Worm (Caenorhabditis elegans) whole organism, L4 larva: ENCODE measurements around the gene lron-2.
A peak's percentile ranks its signal among the peaks of the same experiment; 100 is the strongest.

Source experiments
- F10B5.3 ChIP-seq: sonication (generic microtip); optimal IDR thresholded peaks from 2 replicates; lab custom pipeline; 2016; ENCODE audit warnings: mild to moderate bottlenecking, missing genetic modification characterization, missing compliant biosample characterization
- Y105C5A.15 ChIP-seq: fragments of 200-800 bp; sonication (Bioruptor generic); IDR thresholded peaks from 2 replicates; pipeline ENCODE4 v1.3.6; 2022; ENCODE audit warnings: missing genetic modification characterization, missing compliant biosample characterization
- Y48G9A.11 ChIP-seq: fragments of 200-800 bp; sonication (Bioruptor generic); IDR thresholded peaks from 2 replicates; pipeline ENCODE4 v1.3.6; 2022; ENCODE audit warnings: missing genetic modification reagents, missing genetic modification characterization, missing compliant biosample characterization
- Y75B8A.6 ChIP-seq: fragments of 200-800 bp; sonication (Bioruptor generic); IDR thresholded peaks from 2 replicates; pipeline ENCODE4 v1.3.6; 2022; ENCODE audit warnings: missing genetic modification reagents, missing genetic modification characterization, missing compliant biosample characterization
- ZK337.2 ChIP-seq: fragments of 200-800 bp; sonication (Bioruptor generic); IDR thresholded peaks from 2 replicates; pipeline ENCODE4 v1.3.6; 2022; ENCODE audit warnings: missing genetic modification reagents, missing genetic modification characterization, missing compliant biosample characterization
- aha-1 ChIP-seq: fragments of 150-350 bp; peaks from one replicate; lab custom pipeline; 2014; ENCODE audit warnings: missing biosample characterization, missing genetic modification characterization
- aly-2 ChIP-seq: sonication (generic microtip); optimal IDR thresholded peaks from 2 replicates; lab custom pipeline; 2018; ENCODE audit warnings: missing biosample characterization, missing genetic modification characterization
- attf-4 ChIP-seq: sonication (generic microtip); optimal IDR thresholded peaks from 3 replicates; lab custom pipeline; 2017; ENCODE audit warnings: missing biosample characterization, missing genetic modification characterization
- ceh-28 ChIP-seq: fragments of 150-350 bp; optimal IDR thresholded peaks from 2 replicates; lab custom pipeline; 2014; ENCODE audit warnings: missing biosample characterization, missing genetic modification reagents, missing genetic modification characterization
- ceh-32 ChIP-seq: sonication (generic microtip); optimal IDR thresholded peaks from 2 replicates; lab custom pipeline; 2016; ENCODE audit warnings: mild to moderate bottlenecking, missing genetic modification characterization, missing compliant biosample characterization; ENCODE audit not compliant: poor library complexity
- ceh-44 ChIP-seq: fragments of 200-800 bp; sonication (Bioruptor generic); IDR thresholded peaks from 2 replicates; pipeline ENCODE4 v1.3.6; 2022; ENCODE audit warnings: missing genetic modification reagents, missing genetic modification characterization, missing compliant biosample characterization
- ceh-62 ChIP-seq: sonication (generic microtip); optimal IDR thresholded peaks from 2 replicates; lab custom pipeline; 2017; ENCODE audit warnings: missing biosample characterization, missing genetic modification characterization
- ceh-82 ChIP-seq: sonication (generic microtip); optimal IDR thresholded peaks from 2 replicates; lab custom pipeline; 2017; ENCODE audit warnings: missing biosample characterization, missing genetic modification characterization
- cey-2 ChIP-seq: sonication (generic microtip); optimal IDR thresholded peaks from 3 replicates; lab custom pipeline; 2017; ENCODE audit warnings: missing genetic modification characterization, mild to moderate bottlenecking, missing compliant biosample characterization, antibody characterized with exemption, borderline replicate concordance; ENCODE audit not compliant: insufficient read depth
- daf-16 ChIP-seq, 3 experiments: sonication (generic microtip); optimal IDR thresholded peaks; 2 replicates each; lab custom pipeline; 2016 to 2017; ENCODE audit warnings: missing genetic modification characterization in 3 of 3, missing genetic modification reagents in 3 of 3, mild to moderate bottlenecking in 2 of 3, missing compliant biosample characterization in 2 of 3, missing biosample characterization in 1 of 3, moderate library complexity in 1 of 3
- daf-19 ChIP-seq: fragments of 200-800 bp; sonication (Bioruptor generic); conservative IDR thresholded peaks from 2 replicates; pipeline ENCODE4 v1.3.6; 2022; ENCODE audit warnings: missing genetic modification characterization, missing compliant biosample characterization
- dmd-6 ChIP-seq: fragments of 200-800 bp; sonication (Bioruptor generic); IDR thresholded peaks from 2 replicates; pipeline ENCODE4 v1.3.6; 2022; ENCODE audit warnings: missing genetic modification reagents, missing genetic modification characterization, missing compliant biosample characterization
- dmd-9 ChIP-seq: fragments of 200-800 bp; sonication (Bioruptor generic); IDR thresholded peaks from 2 replicates; pipeline ENCODE4 v1.3.6; 2022; ENCODE audit warnings: missing genetic modification reagents, missing genetic modification characterization, missing compliant biosample characterization
- dpl-1 ChIP-seq: fragments of 150-350 bp; optimal IDR thresholded peaks from 2 replicates; lab custom pipeline; 2014; ENCODE audit warnings: missing biosample characterization, missing genetic modification reagents, missing genetic modification characterization
- duxl-1 ChIP-seq: sonication (generic microtip); optimal IDR thresholded peaks from 2 replicates; lab custom pipeline; 2016; ENCODE audit warnings: mild to moderate bottlenecking, missing genetic modification characterization, moderate library complexity, missing compliant biosample characterization; ENCODE audit not compliant: poor library complexity
- egl-43 ChIP-seq: fragments of 200-800 bp; sonication (Bioruptor generic); IDR thresholded peaks from 2 replicates; pipeline ENCODE4 v1.3.6; 2022; ENCODE audit warnings: missing genetic modification reagents, missing genetic modification characterization, missing compliant biosample characterization
- fkh-10 ChIP-seq: fragments of 150-350 bp; optimal IDR thresholded peaks from 2 replicates; lab custom pipeline; 2014; ENCODE audit warnings: missing biosample characterization, missing genetic modification reagents, missing genetic modification characterization
- gei-8 ChIP-seq: fragments of 200-800 bp; sonication (Bioruptor generic); optimal IDR thresholded peaks from 2 replicates; lab custom pipeline; 2018; ENCODE audit warnings: mild to moderate bottlenecking, missing genetic modification characterization, missing compliant biosample characterization
- hif-1 ChIP-seq, 2 experiments: sonication (generic microtip); optimal IDR thresholded peaks; 2 replicates each; lab custom pipeline; 2016 to 2017; ENCODE audit warnings: missing compliant biosample characterization in 2 of 2, missing genetic modification characterization in 2 of 2, missing genetic modification reagents in 2 of 2, missing genotype in 2 of 2, mild to moderate bottlenecking in 1 of 2
- hlh-30 ChIP-seq: sonication (generic microtip); optimal IDR thresholded peaks from 2 replicates; lab custom pipeline; 2017; ENCODE audit warnings: antibody characterized with exemption, mild to moderate bottlenecking, missing genetic modification characterization, missing compliant biosample characterization; ENCODE audit not compliant: insufficient read depth
- lin-1 ChIP-seq: fragments of 200-800 bp; sonication (Bioruptor generic); IDR thresholded peaks from 2 replicates; pipeline ENCODE4 v1.3.6; 2022; ENCODE audit warnings: missing genetic modification reagents, missing genetic modification characterization, missing compliant biosample characterization
- lin-29 ChIP-seq: fragments of 200-800 bp; sonication (Bioruptor generic); IDR thresholded peaks from 2 replicates; pipeline ENCODE4 v1.3.6; 2022; ENCODE audit warnings: missing genetic modification reagents, missing genetic modification characterization, missing compliant biosample characterization
- lin-38 ChIP-seq: fragments of 200-800 bp; sonication (Bioruptor generic); IDR thresholded peaks from 2 replicates; pipeline ENCODE4 v1.3.6; 2022; ENCODE audit warnings: missing genetic modification reagents, missing genetic modification characterization, missing compliant biosample characterization
- lsy-2 ChIP-seq, 2 experiments: fragments of 150-350 bp in 1 of 2; sonication (generic microtip) in 1 of 2; optimal IDR thresholded peaks; 2 replicates each; lab custom pipeline; 2014 to 2017; ENCODE audit warnings: missing biosample characterization in 2 of 2, missing genetic modification characterization in 2 of 2
- mdl-1 ChIP-seq, 2 experiments: fragments of 150-350 bp in 1 of 2; sonication (generic microtip) in 1 of 2; optimal IDR thresholded peaks; 2 replicates each; lab custom pipeline; 2014 to 2017; ENCODE audit warnings: missing biosample characterization in 2 of 2, missing genetic modification characterization in 2 of 2
- mep-1 ChIP-seq: fragments of 150-350 bp; sonication (generic microtip); optimal IDR thresholded peaks from 3 replicates; lab custom pipeline; 2014; ENCODE audit warnings: missing biosample characterization, missing genetic modification characterization
- mxl-2 ChIP-seq: fragments of 200-800 bp; sonication (Bioruptor generic); conservative IDR thresholded peaks from 2 replicates; pipeline ENCODE4 v1.3.6; 2022; ENCODE audit warnings: missing genetic modification reagents, missing genetic modification characterization, missing compliant biosample characterization
- mxl-3 ChIP-seq: fragments of 200-800 bp; sonication (Bioruptor generic); optimal IDR thresholded peaks from 2 replicates; lab custom pipeline; 2018; ENCODE audit warnings: mild to moderate bottlenecking, missing genetic modification characterization, missing compliant biosample characterization
- nhr-11 ChIP-seq: fragments of 150-350 bp; optimal IDR thresholded peaks from 2 replicates; lab custom pipeline; 2014; ENCODE audit warnings: missing biosample characterization, missing genetic modification characterization
- nhr-237 ChIP-seq: sonication (generic microtip); optimal IDR thresholded peaks from 2 replicates; lab custom pipeline; 2017; ENCODE audit warnings: missing biosample characterization, missing genetic modification characterization
- nhr-28 ChIP-seq: fragments of 150-350 bp; optimal IDR thresholded peaks from 2 replicates; lab custom pipeline; 2014; ENCODE audit warnings: missing biosample characterization, missing genetic modification characterization
- pha-4 ChIP-seq, 2 experiments: fragments of 150-350 bp in 1 of 2; fragments of 200-800 bp in 1 of 2; sonication (Bioruptor generic) in 1 of 2; IDR thresholded peaks in 1 of 2; optimal IDR thresholded peaks in 1 of 2; 2 replicates each; pipeline versions ENCODE4 v1.3.6 to Lab custom; 2014 to 2022; ENCODE audit warnings: missing genetic modification characterization in 2 of 2, missing genetic modification reagents in 2 of 2, missing biosample characterization in 1 of 2, missing compliant biosample characterization in 1 of 2
- php-3 ChIP-seq: fragments of 200-800 bp; sonication (Bioruptor generic); IDR thresholded peaks from 2 replicates; pipeline ENCODE4 v1.3.6; 2022; ENCODE audit warnings: missing genetic modification reagents, missing genetic modification characterization, missing compliant biosample characterization
- sdz-12 ChIP-seq: fragments of 200-800 bp; sonication (Bioruptor generic); optimal IDR thresholded peaks from 2 replicates; lab custom pipeline; 2018; ENCODE audit warnings: mild to moderate bottlenecking, missing genetic modification characterization, missing compliant biosample characterization
- skn-1 ChIP-seq: fragments of 150-350 bp; optimal IDR thresholded peaks from 2 replicates; lab custom pipeline; 2014; ENCODE audit warnings: missing biosample characterization, missing genetic modification characterization
- snpc-4 ChIP-seq: fragments of 150-350 bp; optimal IDR thresholded peaks from 2 replicates; lab custom pipeline; 2014; ENCODE audit warnings: missing biosample characterization, missing genetic modification characterization
- tra-1 ChIP-seq: fragments of 200-800 bp; sonication (Bioruptor generic); IDR thresholded peaks from 2 replicates; pipeline ENCODE4 v1.3.6; 2022; ENCODE audit warnings: missing genetic modification reagents, missing genetic modification characterization, missing compliant biosample characterization
- unc-130 ChIP-seq: sonication (generic microtip); optimal IDR thresholded peaks from 2 replicates; lab custom pipeline; 2016; ENCODE audit warnings: missing genetic modification reagents, missing genetic modification characterization, missing compliant biosample characterization
- unc-62 ChIP-seq, 3 experiments: fragments of 150-350 bp in 1 of 3; sonication (generic microtip); optimal IDR thresholded peaks in 2 of 3; peaks in 1 of 3; 1 replicate in 1 of 3; 2 replicates in 2 of 3; lab custom pipeline; 2014 to 2017; ENCODE audit warnings: missing biosample characterization in 3 of 3, missing genetic modification characterization in 3 of 3, missing genetic modification reagents in 3 of 3, missing genotype in 1 of 3
- zfp-3 ChIP-seq: fragments of 200-800 bp; sonication (Bioruptor generic); conservative IDR thresholded peaks from 2 replicates; pipeline ENCODE4 v1.3.6; 2022; ENCODE audit warnings: missing genetic modification reagents, missing genetic modification characterization, missing compliant biosample characterization
- ztf-7 ChIP-seq: fragments of 150-350 bp; optimal IDR thresholded peaks from 2 replicates; lab custom pipeline; 2014; ENCODE audit warnings: missing biosample characterization, missing genetic modification characterization

The lron-2 gene

DNA sequence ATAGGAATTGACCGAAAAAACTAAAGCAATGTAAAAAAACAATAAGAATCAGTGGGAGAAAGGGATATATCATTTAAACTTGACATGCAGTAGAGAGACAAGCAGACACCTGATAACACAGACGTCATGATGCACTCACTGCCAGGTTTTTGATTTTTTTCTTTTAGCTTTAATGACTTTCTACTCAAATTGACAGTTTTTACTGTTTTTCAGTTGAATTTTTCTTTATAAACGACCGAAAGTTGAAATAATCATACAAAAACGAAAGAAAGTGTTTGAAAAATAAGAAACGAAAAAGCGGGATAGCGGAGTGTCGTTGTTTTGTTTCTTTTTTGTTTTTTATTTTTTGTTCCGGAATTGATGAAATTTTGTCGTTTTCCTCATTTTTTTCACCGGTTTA, 46.9 kb upstream of the lron-2 start, which contains the start of gene ucp-4 (continued):
- TF ChIP-seq unc-130 (GFP tag; lab: Kevin White, UChicago) (no peak), gei-8 (GFP tag; lab: Kevin White, UChicago) (no peak), aly-2 (tag; lab: Kevin White, UChicago) (no peak), ZK337.2 (GFP tag; lab: Robert Waterston, UW) (no peak), ceh-62 (tag; lab: Kevin White, UChicago) (no peak), nhr-237 (no peak), ceh-28 (tag; lab: Kevin White, UChicago) (no peak), ceh-32 (tag; lab: Kevin White, UChicago) (no peak), dmd-6 (GFP tag; lab: Robert Waterston, UW) (peak; percentile 75), daf-16 (GFP tag; optimal IDR thresholded peaks at IDR 0.05; lab: Kevin White, UChicago) (no peak), daf-16 (tag; optimal IDR thresholded peaks at IDR 0.05; lab: Kevin White, UChicago) (peak; percentile 20), mdl-1 (tag; optimal IDR thresholded peaks at IDR 0.05; lab: Kevin White, UChicago) (no peak), lin-1 (no peak), tra-1 (GFP tag; lab: Robert Waterston, UW) (0 out of 2 replicates have a peak, but pooled peaks have one; percentile 35), attf-4 (tag; lab: Kevin White, UChicago) (no peak), Y105C5A.15 (GFP tag; lab: Robert Waterston, UW) (no peak)
- TF ChIP-seq, all 104 proteins: peak for 10

DNA sequence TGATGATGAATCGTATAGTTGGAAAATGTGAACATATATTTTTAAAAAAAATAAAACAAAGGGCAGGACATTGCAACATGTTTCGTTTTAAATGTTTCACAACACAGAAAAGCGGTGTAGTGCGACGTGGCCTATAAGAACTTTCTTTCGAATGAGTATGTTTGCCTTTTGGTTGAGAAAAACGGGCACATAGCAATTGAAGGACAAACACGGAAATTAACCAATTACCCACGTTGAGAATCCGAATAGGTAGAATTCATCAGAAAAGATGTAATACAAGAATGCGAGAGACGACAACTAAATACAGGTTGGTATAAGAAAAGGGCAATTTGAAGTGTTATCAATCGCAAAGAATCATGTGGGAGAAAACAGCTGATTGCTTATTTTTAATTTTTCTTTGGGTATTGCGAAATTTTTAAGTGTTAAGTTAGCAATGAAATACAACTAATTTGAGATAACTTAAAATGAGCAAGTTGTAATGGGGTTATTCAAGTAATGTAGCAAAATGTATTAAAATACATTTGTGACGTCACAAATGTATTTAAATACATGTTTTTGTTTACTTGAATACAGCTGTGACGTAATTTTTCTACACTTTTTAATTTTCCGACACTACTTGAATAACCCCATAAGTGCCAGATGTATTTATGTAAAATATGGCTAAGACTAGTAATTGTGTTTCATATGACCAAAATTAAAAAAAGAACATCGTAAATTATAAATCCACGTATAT, 46.1 kb upstream of the lron-2 start, which contains the start of gene acl-14:
acl-14 (minus strand) TSS at position 316 of the 733 bp plus-strand sequence.
- TF ChIP-seq pha-4 (GFP tag; IDR thresholded peaks at IDR 0.05; lab: Robert Waterston, UW) (no peak), pha-4 (tag; optimal IDR thresholded peaks at IDR 0.05; lab: Kevin White, UChicago) (no peak), daf-19 (GFP tag; lab: Robert Waterston, UW) (no peak), sdz-12 (GFP tag; lab: Kevin White, UChicago) (no peak), fkh-10 (GFP tag; lab: Kevin White, UChicago) (no peak), lin-29 (GFP tag; lab: Robert Waterston, UW) (no peak), unc-130 (GFP tag; lab: Kevin White, UChicago) (no peak), ceh-82 (tag; lab: Kevin White, UChicago) (no peak), dmd-9 (GFP tag; lab: Robert Waterston, UW) (no peak), F10B5.3 (tag; lab: Kevin White, UChicago) (no peak), nhr-11 (tag; lab: Kevin White, UChicago) (no peak), nhr-28 (tag; lab: Kevin White, UChicago) (peak; percentile 64), ceh-44 (GFP tag; lab: Robert Waterston, UW) (no peak), skn-1 (tag; lab: Kevin White, UChicago) (no peak), mdl-1 (tag; optimal IDR thresholded peaks at IDR 0.05; lab: Kevin White, UChicago) (peak in 1 of 2 experiments; percentile 10), duxl-1 (tag; lab: Kevin White, UChicago) (no peak), mxl-3 (GFP tag; lab: Kevin White, UChicago) (no peak), unc-62 (GFP tag; optimal IDR thresholded peaks at IDR 0.05 in 1 of 2; lab: Kevin White, UChicago) (peak in 1 of 2 experiments; percentile 36), unc-62 (tag; optimal IDR thresholded peaks at IDR 0.05; lab: Kevin White, UChicago) (no peak), Y48G9A.11 (GFP tag; lab: Robert Waterston, UW) (no peak), mxl-2 (GFP tag; lab: Robert Waterston, UW) (no peak), hlh-30 (tag; lab: Kevin White, UChicago) (peak; percentile 30), mep-1 (peak; percentile 13), php-3 (GFP tag; lab: Robert Waterston, UW) (no peak), egl-43 (GFP tag; lab: Robert Waterston, UW) (no peak), ztf-7 (tag; lab: Kevin White, UChicago) (no peak), snpc-4 (no peak), dmd-6 (GFP tag; lab: Robert Waterston, UW) (peak; percentile 31; the same call in 1 of the 2 replicates), lin-38 (GFP tag; lab: Robert Waterston, UW) (no peak), lsy-2 (tag; optimal IDR thresholded peaks at IDR 0.05; lab: Kevin White, UChicago) (no peak), aha-1 (tag; lab: Kevin White, UChicago) (peak; percentile 82), Y75B8A.6 (no peak), cey-2 (tag; lab: Kevin White, UChicago) (no peak), zfp-3 (GFP tag; lab: Robert Waterston, UW) (no peak), dpl-1 (GFP tag; lab: Kevin White, UChicago) (no peak), hif-1 (tag; optimal IDR thresholded peaks at IDR 0.05; lab: Kevin White, UChicago) (no peak), attf-4 (tag; lab: Kevin White, UChicago) (no peak)
